Worm (Caenorhabditis elegans) whole organism, mixed stage, embryonic: Measurements from ENCODE around the gene F48F5.8.

Source experiments
- M03D4.4 ChIP-seq: sonication (generic microtip); optimal IDR thresholded peaks from 2 replicates; lab custom pipeline; 2017; ENCODE audit warnings: mild to moderate bottlenecking, missing genetic modification characterization, missing compliant biosample characterization
- bed-3 ChIP-seq: fragments of 200-800 bp; sonication (Bioruptor generic); optimal IDR thresholded peaks from 3 replicates; lab custom pipeline; 2018; ENCODE audit warnings: mild to moderate bottlenecking, missing genetic modification characterization, moderate library complexity, missing compliant biosample characterization
- blmp-1 ChIP-seq: fragments of 150-350 bp; optimal IDR thresholded peaks from 2 replicates; lab custom pipeline; 2014; ENCODE audit warnings: missing biosample characterization, missing genetic modification characterization
- ceh-39 ChIP-seq: fragments of 150-350 bp; optimal IDR thresholded peaks from 2 replicates; lab custom pipeline; 2014; ENCODE audit warnings: missing biosample characterization, missing genetic modification characterization
- ceh-43 ChIP-seq: fragments of 200-800 bp; sonication (Bioruptor generic); optimal IDR thresholded peaks from 2 replicates; lab custom pipeline; 2018; ENCODE audit warnings: mild to moderate bottlenecking, missing genetic modification characterization, moderate library complexity, missing compliant biosample characterization
- ces-1 ChIP-seq: fragments of 150-350 bp; optimal IDR thresholded peaks from 2 replicates; lab custom pipeline; 2014; ENCODE audit warnings: missing biosample characterization, missing genetic modification reagents, missing genetic modification characterization
- cnd-1 ChIP-seq: fragments of 200-800 bp; sonication (Bioruptor generic); optimal IDR thresholded peaks from 2 replicates; lab custom pipeline; 2018; ENCODE audit warnings: mild to moderate bottlenecking, missing genetic modification characterization, missing compliant biosample characterization
- drap-1 ChIP-seq: fragments of 200-800 bp; sonication (Bioruptor generic); optimal IDR thresholded peaks from 3 replicates; lab custom pipeline; 2018; ENCODE audit warnings: mild to moderate bottlenecking, missing genetic modification characterization, missing compliant biosample characterization
- elt-1 ChIP-seq: sonication (generic microtip); optimal IDR thresholded peaks from 2 replicates; lab custom pipeline; 2017; ENCODE audit warnings: missing genetic modification characterization, mild to moderate bottlenecking, missing compliant biosample characterization, antibody characterized with exemption, moderate library complexity, borderline replicate concordance; ENCODE audit not compliant: insufficient read depth
- elt-3 ChIP-seq: fragments of 150-350 bp; optimal IDR thresholded peaks from 2 replicates; lab custom pipeline; 2014; ENCODE audit warnings: missing biosample characterization, missing genetic modification characterization
- flh-1 ChIP-seq: fragments of 200-800 bp; sonication (Bioruptor generic); optimal IDR thresholded peaks from 2 replicates; lab custom pipeline; 2018; ENCODE audit warnings: mild to moderate bottlenecking, missing genetic modification characterization, moderate library complexity, missing compliant biosample characterization
- ham-2 ChIP-seq: fragments of 200-800 bp; sonication (Bioruptor generic); optimal IDR thresholded peaks from 2 replicates; lab custom pipeline; 2018; ENCODE audit warnings: mild to moderate bottlenecking, missing genetic modification characterization, missing compliant biosample characterization
- lin-13 ChIP-seq: fragments of 150-350 bp; optimal IDR thresholded peaks from 2 replicates; lab custom pipeline; 2014; ENCODE audit warnings: missing biosample characterization, missing genetic modification characterization
- lin-32 ChIP-seq: fragments of 200-800 bp; sonication (Bioruptor generic); optimal IDR thresholded peaks from 2 replicates; lab custom pipeline; 2018; ENCODE audit warnings: mild to moderate bottlenecking, missing genetic modification characterization, missing compliant biosample characterization
- mab-5 ChIP-seq: fragments of 150-350 bp; optimal IDR thresholded peaks from 2 replicates; lab custom pipeline; 2014; ENCODE audit warnings: missing biosample characterization, missing genetic modification characterization
- mep-1 ChIP-seq: fragments of 150-350 bp; optimal IDR thresholded peaks from 2 replicates; lab custom pipeline; 2017; ENCODE audit warnings: missing biosample characterization, missing genetic modification reagents, missing genetic modification characterization, inconsistent platforms
- mls-2 ChIP-seq: sonication (generic microtip); optimal IDR thresholded peaks from 2 replicates; lab custom pipeline; 2016; ENCODE audit warnings: mild to moderate bottlenecking, missing genetic modification characterization, moderate library complexity, missing compliant biosample characterization
- nhr-12 ChIP-seq: fragments of 150-350 bp; optimal IDR thresholded peaks from 2 replicates; lab custom pipeline; 2014; ENCODE audit warnings: missing biosample characterization, missing genetic modification characterization
- nhr-2 ChIP-seq: fragments of 150-350 bp; optimal IDR thresholded peaks from 2 replicates; lab custom pipeline; 2014; ENCODE audit warnings: missing biosample characterization, missing genetic modification characterization
- nhr-237 ChIP-seq: fragments of 150-350 bp; optimal IDR thresholded peaks from 2 replicates; lab custom pipeline; 2014; ENCODE audit warnings: missing biosample characterization, missing genetic modification characterization
- nhr-28 ChIP-seq: fragments of 150-350 bp; optimal IDR thresholded peaks from 2 replicates; lab custom pipeline; 2014; ENCODE audit warnings: missing biosample characterization, missing genetic modification characterization
- nhr-76 ChIP-seq: sonication (generic microtip); optimal IDR thresholded peaks from 2 replicates; lab custom pipeline; 2017; ENCODE audit warnings: missing biosample characterization, missing genetic modification characterization
- pha-4 ChIP-seq: fragments of 150-350 bp; optimal IDR thresholded peaks from 2 replicates; lab custom pipeline; 2018; ENCODE audit warnings: missing biosample characterization, missing genetic modification reagents, missing genetic modification characterization
- sem-2 ChIP-seq: fragments of 200-800 bp; sonication (Bioruptor generic); optimal IDR thresholded peaks from 2 replicates; lab custom pipeline; 2018; ENCODE audit warnings: mild to moderate bottlenecking, missing genetic modification characterization, missing compliant biosample characterization
- snpc-4 ChIP-seq: fragments of 150-350 bp; optimal IDR thresholded peaks from 2 replicates; lab custom pipeline; 2014; ENCODE audit warnings: missing biosample characterization, missing genetic modification characterization
- sptf-1 ChIP-seq: sonication (generic microtip); optimal IDR thresholded peaks from 2 replicates; lab custom pipeline; 2017; ENCODE audit warnings: mild to moderate bottlenecking, missing genetic modification characterization, moderate library complexity, missing compliant biosample characterization
- tbx-8 ChIP-seq: fragments of 200-800 bp; sonication (Bioruptor generic); optimal IDR thresholded peaks from 2 replicates; lab custom pipeline; 2018; ENCODE audit warnings: mild to moderate bottlenecking, missing genetic modification characterization, moderate library complexity, missing compliant biosample characterization
- unc-120 ChIP-seq: sonication (generic microtip); optimal IDR thresholded peaks from 2 replicates; lab custom pipeline; 2017; ENCODE audit warnings: missing genetic modification characterization, missing compliant biosample characterization; ENCODE audit not compliant: poor library complexity, severe bottlenecking
- unc-39 ChIP-seq: fragments of 150-350 bp; optimal IDR thresholded peaks from 2 replicates; lab custom pipeline; 2014; ENCODE audit warnings: missing biosample characterization, missing genetic modification characterization
- unc-62 ChIP-seq: fragments of 150-350 bp; optimal IDR thresholded peaks from 2 replicates; lab custom pipeline; 2014; ENCODE audit warnings: missing biosample characterization, missing genetic modification reagents, missing genetic modification characterization
- zip-8 ChIP-seq: fragments of 150-350 bp; optimal IDR thresholded peaks from 2 replicates; lab custom pipeline; 2014; ENCODE audit warnings: missing biosample characterization, missing genetic modification characterization
- ztf-11 ChIP-seq: fragments of 150-350 bp; optimal IDR thresholded peaks from 2 replicates; lab custom pipeline; 2014; ENCODE audit warnings: missing biosample characterization, missing genetic modification characterization

Gene F48F5.8

ce11 chrV:20416790-20417189, 8.4 kb upstream of the F48F5.8 start:
- TF ChIP-seq nhr-2 (tag; lab: Kevin White, UChicago) (no peak), ces-1 (GFP tag; lab: Kevin White, UChicago) (no peak), M03D4.4 (tag; lab: Kevin White, UChicago) (no peak), unc-120 (tag; lab: Kevin White, UChicago) (no peak), drap-1 (no peak), ztf-11 (tag; lab: Kevin White, UChicago) (no peak), zip-8 (tag; lab: Kevin White, UChicago) (no peak), mep-1 (no peak), ceh-39 (tag; lab: Kevin White, UChicago) (no peak)

ce11 chrV:20417809-20418208, 7.3 kb upstream of the F48F5.8 start:
- TF ChIP-seq ham-2 (GFP tag; lab: Kevin White, UChicago) (no peak), elt-1 (no peak), lin-32 (GFP tag; lab: Kevin White, UChicago) (no peak), ces-1 (GFP tag; lab: Kevin White, UChicago) (no peak), blmp-1 (tag; lab: Kevin White, UChicago) (no peak), ztf-11 (tag; lab: Kevin White, UChicago) (no peak), sptf-1 (tag; lab: Kevin White, UChicago) (no peak), mab-5 (tag; lab: Kevin White, UChicago) (no peak), nhr-12 (tag; lab: Kevin White, UChicago) (no peak)

ce11 chrV:20418768-20419167, 6.4 kb upstream of the F48F5.8 start:
- TF ChIP-seq elt-1 (no peak), mep-1 (no peak), nhr-76 (tag; lab: Kevin White, UChicago) (no peak), snpc-4 (tag; lab: Kevin White, UChicago) (no peak), nhr-237 (tag; lab: Kevin White, UChicago) (no peak), drap-1 (no peak), mls-2 (tag; lab: Kevin White, UChicago) (no peak), unc-39 (tag; lab: Kevin White, UChicago) (no peak), lin-13 (tag; lab: Kevin White, UChicago) (no peak), ceh-43 (GFP tag; lab: Kevin White, UChicago) (no peak), sem-2 (no peak), bed-3 (no peak), ham-2 (GFP tag; lab: Kevin White, UChicago) (no peak), lin-32 (GFP tag; lab: Kevin White, UChicago) (no peak), ztf-11 (tag; lab: Kevin White, UChicago) (no peak), tbx-8 (GFP tag; lab: Kevin White, UChicago) (no peak), blmp-1 (tag; lab: Kevin White, UChicago) (no peak), pha-4 (tag; lab: Kevin White, UChicago) (no peak), unc-62 (GFP tag; lab: Kevin White, UChicago) (no peak), zip-8 (tag; lab: Kevin White, UChicago) (no peak)

ce11 chrV:20419643-20420042, 5.5 kb upstream of the F48F5.8 start:
- TF ChIP-seq lin-32 (GFP tag; lab: Kevin White, UChicago) (no peak), elt-1 (no peak), drap-1 (no peak), snpc-4 (tag; lab: Kevin White, UChicago) (no peak), M03D4.4 (tag; lab: Kevin White, UChicago) (no peak), mls-2 (tag; lab: Kevin White, UChicago) (no peak)

- TF ChIP-seq elt-1 (peak; percentile 5), nhr-28 (no peak), mep-1 (peak; percentile 19)
Observed at ce11 chrV:20422738-20423137, 2.4 kb upstream of the F48F5.8 start.

ce11 chrV:20423428-20423827, 1.7 kb upstream of the F48F5.8 start:
- TF ChIP-seq pha-4 (tag; lab: Kevin White, UChicago) (no peak), flh-1 (GFP tag; lab: Kevin White, UChicago) (no peak), unc-39 (tag; lab: Kevin White, UChicago) (no peak), lin-32 (GFP tag; lab: Kevin White, UChicago) (no peak), nhr-237 (tag; lab: Kevin White, UChicago) (no peak), nhr-28 (no peak), unc-62 (GFP tag; lab: Kevin White, UChicago) (no peak), lin-13 (tag; lab: Kevin White, UChicago) (no peak), ztf-11 (tag; lab: Kevin White, UChicago) (no peak), elt-3 (tag; lab: Kevin White, UChicago) (no peak), zip-8 (tag; lab: Kevin White, UChicago) (no peak), cnd-1 (tag; lab: Kevin White, UChicago) (no peak), ham-2 (GFP tag; lab: Kevin White, UChicago) (no peak), nhr-76 (tag; lab: Kevin White, UChicago) (no peak)
